Worm (Caenorhabditis elegans) whole organism, L4 larva: ENCODE data around the gene ndus-8.
A peak's percentile ranks its signal among the peaks of the same experiment; 100 is the strongest.

Experiments
- F10B5.3 ChIP-seq: sonication (generic microtip); optimal IDR thresholded peaks from 2 replicates; lab custom pipeline; 2016; ENCODE audit warnings: mild to moderate bottlenecking, missing genetic modification characterization, missing compliant biosample characterization
- F26F4.8 ChIP-seq: fragments of 200-800 bp; sonication (Bioruptor generic); conservative IDR thresholded peaks from 2 replicates; pipeline ENCODE4 v1.3.6; 2022; ENCODE audit warnings: missing genetic modification characterization, missing compliant biosample characterization
- F44E2.7 ChIP-seq: fragments of 200-800 bp; sonication (Bioruptor generic); IDR thresholded peaks from 2 replicates; pipeline ENCODE4 v2.1.2; 2022; ENCODE audit warnings: missing genetic modification characterization, missing compliant biosample characterization
- R02D3.7 ChIP-seq: fragments of 150-350 bp; sonication (generic microtip); optimal IDR thresholded peaks from 3 replicates; lab custom pipeline; 2014; ENCODE audit warnings: missing biosample characterization, missing genetic modification characterization
- T26A8.4 ChIP-seq: fragments of 200-800 bp; sonication (Bioruptor generic); IDR thresholded peaks from 2 replicates; pipeline ENCODE4 v1.3.6; 2022; ENCODE audit warnings: missing genetic modification characterization, missing compliant biosample characterization
- Y105C5A.15 ChIP-seq: fragments of 200-800 bp; sonication (Bioruptor generic); IDR thresholded peaks from 2 replicates; pipeline ENCODE4 v1.3.6; 2022; ENCODE audit warnings: missing genetic modification characterization, missing compliant biosample characterization
- Y48G9A.11 ChIP-seq: fragments of 200-800 bp; sonication (Bioruptor generic); IDR thresholded peaks from 2 replicates; pipeline ENCODE4 v1.3.6; 2022; ENCODE audit warnings: missing genetic modification reagents, missing genetic modification characterization, missing compliant biosample characterization
- aly-2 ChIP-seq: sonication (generic microtip); optimal IDR thresholded peaks from 2 replicates; lab custom pipeline; 2018; ENCODE audit warnings: missing biosample characterization, missing genetic modification characterization
- ama-1 ChIP-seq: fragments of 150-350 bp; optimal IDR thresholded peaks from 2 replicates; lab custom pipeline; 2014; ENCODE audit warnings: inconsistent platforms, mixed read lengths
- ceh-82 ChIP-seq: sonication (generic microtip); optimal IDR thresholded peaks from 2 replicates; lab custom pipeline; 2017; ENCODE audit warnings: missing biosample characterization, missing genetic modification characterization
- cey-2 ChIP-seq: sonication (generic microtip); optimal IDR thresholded peaks from 3 replicates; lab custom pipeline; 2017; ENCODE audit warnings: missing genetic modification characterization, mild to moderate bottlenecking, missing compliant biosample characterization, antibody characterized with exemption, borderline replicate concordance; ENCODE audit not compliant: insufficient read depth
- daf-16 ChIP-seq, 3 experiments: sonication (generic microtip); optimal IDR thresholded peaks; 2 replicates each; lab custom pipeline; 2016 to 2017; ENCODE audit warnings: missing genetic modification characterization in 3 of 3, missing genetic modification reagents in 3 of 3, mild to moderate bottlenecking in 2 of 3, missing compliant biosample characterization in 2 of 3, missing biosample characterization in 1 of 3, moderate library complexity in 1 of 3
- daf-8 ChIP-seq: fragments of 200-800 bp; sonication (Bioruptor generic); IDR thresholded peaks from 2 replicates; pipeline ENCODE4 v1.3.6; 2022; ENCODE audit warnings: missing genetic modification characterization, missing compliant biosample characterization
- dmd-9 ChIP-seq: fragments of 200-800 bp; sonication (Bioruptor generic); IDR thresholded peaks from 2 replicates; pipeline ENCODE4 v1.3.6; 2022; ENCODE audit warnings: missing genetic modification reagents, missing genetic modification characterization, missing compliant biosample characterization
- dpl-1 ChIP-seq: fragments of 150-350 bp; optimal IDR thresholded peaks from 2 replicates; lab custom pipeline; 2014; ENCODE audit warnings: missing biosample characterization, missing genetic modification reagents, missing genetic modification characterization
- dve-1 ChIP-seq: sonication (generic microtip); optimal IDR thresholded peaks from 2 replicates; lab custom pipeline; 2017; ENCODE audit warnings: antibody characterized with exemption, mild to moderate bottlenecking, missing genetic modification characterization, missing compliant biosample characterization; ENCODE audit not compliant: insufficient read depth
- fkh-10 ChIP-seq: fragments of 150-350 bp; optimal IDR thresholded peaks from 2 replicates; lab custom pipeline; 2014; ENCODE audit warnings: missing biosample characterization, missing genetic modification reagents, missing genetic modification characterization
- hif-1 ChIP-seq, 2 experiments: sonication (generic microtip); optimal IDR thresholded peaks; 2 replicates each; lab custom pipeline; 2016 to 2017; ENCODE audit warnings: missing compliant biosample characterization in 2 of 2, missing genetic modification characterization in 2 of 2, missing genetic modification reagents in 2 of 2, missing genotype in 2 of 2, mild to moderate bottlenecking in 1 of 2
- hlh-11 ChIP-seq: fragments of 200-800 bp; sonication (Bioruptor generic); optimal IDR thresholded peaks from 2 replicates; lab custom pipeline; 2018; ENCODE audit warnings: mild to moderate bottlenecking, missing genetic modification characterization, missing compliant biosample characterization
- hlh-30 ChIP-seq: sonication (generic microtip); optimal IDR thresholded peaks from 2 replicates; lab custom pipeline; 2017; ENCODE audit warnings: antibody characterized with exemption, mild to moderate bottlenecking, missing genetic modification characterization, missing compliant biosample characterization; ENCODE audit not compliant: insufficient read depth
- hmg-1.1 ChIP-seq: fragments of 200-800 bp; sonication (Bioruptor generic); IDR thresholded peaks from 2 replicates; pipeline ENCODE4 v1.3.6; 2022; ENCODE audit warnings: missing genetic modification reagents, missing genetic modification characterization, missing compliant biosample characterization
- lin-1 ChIP-seq: fragments of 200-800 bp; sonication (Bioruptor generic); IDR thresholded peaks from 2 replicates; pipeline ENCODE4 v1.3.6; 2022; ENCODE audit warnings: missing genetic modification reagents, missing genetic modification characterization, missing compliant biosample characterization
- lin-29 ChIP-seq: fragments of 200-800 bp; sonication (Bioruptor generic); IDR thresholded peaks from 2 replicates; pipeline ENCODE4 v1.3.6; 2022; ENCODE audit warnings: missing genetic modification reagents, missing genetic modification characterization, missing compliant biosample characterization
- lsy-2 ChIP-seq, 2 experiments: fragments of 150-350 bp in 1 of 2; sonication (generic microtip) in 1 of 2; optimal IDR thresholded peaks; 2 replicates each; lab custom pipeline; 2014 to 2017; ENCODE audit warnings: missing biosample characterization in 2 of 2, missing genetic modification characterization in 2 of 2
- madf-9 ChIP-seq: fragments of 200-800 bp; sonication (Bioruptor generic); conservative IDR thresholded peaks from 2 replicates; pipeline ENCODE4 v1.3.6; 2022; ENCODE audit warnings: missing genetic modification reagents, missing genetic modification characterization, missing compliant biosample characterization
- mdl-1 ChIP-seq, 2 experiments: fragments of 150-350 bp in 1 of 2; sonication (generic microtip) in 1 of 2; optimal IDR thresholded peaks; 2 replicates each; lab custom pipeline; 2014 to 2017; ENCODE audit warnings: missing biosample characterization in 2 of 2, missing genetic modification characterization in 2 of 2
- mdt-29 ChIP-seq: fragments of 200-800 bp; sonication (Bioruptor generic); IDR thresholded peaks from 2 replicates; pipeline ENCODE4 v1.3.6; 2022; ENCODE audit warnings: missing genetic modification reagents, missing genetic modification characterization, missing compliant biosample characterization
- mep-1 ChIP-seq: fragments of 150-350 bp; sonication (generic microtip); optimal IDR thresholded peaks from 3 replicates; lab custom pipeline; 2014; ENCODE audit warnings: missing biosample characterization, missing genetic modification characterization
- mes-2 ChIP-seq: sonication (generic microtip); optimal IDR thresholded peaks from 2 replicates; lab custom pipeline; 2016; ENCODE audit warnings: missing genotype, mild to moderate bottlenecking, missing genetic modification characterization, missing compliant biosample characterization; ENCODE audit not compliant: poor library complexity, severe bottlenecking
- nhr-102 ChIP-seq: sonication (generic microtip); optimal IDR thresholded peaks from 2 replicates; lab custom pipeline; 2016; ENCODE audit warnings: mild to moderate bottlenecking, missing genetic modification characterization, moderate library complexity, missing compliant biosample characterization
- nhr-11 ChIP-seq: fragments of 150-350 bp; optimal IDR thresholded peaks from 2 replicates; lab custom pipeline; 2014; ENCODE audit warnings: missing biosample characterization, missing genetic modification characterization
- nhr-111 ChIP-seq: fragments of 200-800 bp; sonication (Bioruptor generic); optimal IDR thresholded peaks from 2 replicates; lab custom pipeline; 2018; ENCODE audit warnings: mild to moderate bottlenecking, missing genetic modification characterization, missing compliant biosample characterization
- nhr-237 ChIP-seq: sonication (generic microtip); optimal IDR thresholded peaks from 2 replicates; lab custom pipeline; 2017; ENCODE audit warnings: missing biosample characterization, missing genetic modification characterization
- nhr-25 ChIP-seq: sonication (generic microtip); optimal IDR thresholded peaks from 2 replicates; lab custom pipeline; 2017; ENCODE audit warnings: missing genetic modification characterization, mild to moderate bottlenecking, missing compliant biosample characterization, antibody characterized with exemption, moderate library complexity, borderline replicate concordance; ENCODE audit not compliant: insufficient read depth
- nhr-28 ChIP-seq: fragments of 150-350 bp; optimal IDR thresholded peaks from 2 replicates; lab custom pipeline; 2014; ENCODE audit warnings: missing biosample characterization, missing genetic modification characterization
- nhr-41 ChIP-seq: fragments of 200-800 bp; sonication (Bioruptor generic); IDR thresholded peaks from 2 replicates; pipeline ENCODE4 v1.3.6; 2022; ENCODE audit warnings: missing genetic modification reagents, missing genetic modification characterization, missing compliant biosample characterization
- nhr-42 ChIP-seq: fragments of 200-800 bp; sonication (Bioruptor generic); IDR thresholded peaks from 2 replicates; pipeline ENCODE4 v1.3.6; 2022; ENCODE audit warnings: missing genetic modification characterization, missing compliant biosample characterization
- nhr-48 ChIP-seq: sonication (generic microtip); optimal IDR thresholded peaks from 2 replicates; lab custom pipeline; 2016; ENCODE audit warnings: mild to moderate bottlenecking, missing genetic modification characterization, missing compliant biosample characterization
- nhr-76 ChIP-seq: fragments of 150-350 bp; optimal IDR thresholded peaks from 2 replicates; lab custom pipeline; 2014; ENCODE audit warnings: missing biosample characterization, missing genetic modification characterization
- php-3 ChIP-seq: fragments of 200-800 bp; sonication (Bioruptor generic); IDR thresholded peaks from 2 replicates; pipeline ENCODE4 v1.3.6; 2022; ENCODE audit warnings: missing genetic modification reagents, missing genetic modification characterization, missing compliant biosample characterization
- pqm-1 ChIP-seq: sonication (generic microtip); optimal IDR thresholded peaks from 2 replicates; lab custom pipeline; 2017; ENCODE audit warnings: missing biosample characterization, missing genetic modification characterization
- set-16 ChIP-seq: fragments of 200-800 bp; sonication (Bioruptor generic); IDR thresholded peaks from 2 replicates; pipeline ENCODE4 v1.3.6; 2022; ENCODE audit warnings: missing genetic modification reagents, missing genetic modification characterization, missing compliant biosample characterization
- skn-1 ChIP-seq: fragments of 150-350 bp; optimal IDR thresholded peaks from 2 replicates; lab custom pipeline; 2014; ENCODE audit warnings: missing biosample characterization, missing genetic modification characterization
- snpc-1.2 ChIP-seq: fragments of 200-800 bp; sonication (Bioruptor generic); IDR thresholded peaks from 2 replicates; pipeline ENCODE4 v1.3.6; 2022; ENCODE audit warnings: missing genetic modification reagents, missing genetic modification characterization, missing compliant biosample characterization
- spr-3 ChIP-seq: fragments of 200-800 bp; sonication (Bioruptor generic); optimal IDR thresholded peaks from 2 replicates; lab custom pipeline; 2018; ENCODE audit warnings: mild to moderate bottlenecking, missing genetic modification characterization, missing compliant biosample characterization
- unc-39 ChIP-seq: sonication (generic microtip); optimal IDR thresholded peaks from 2 replicates; lab custom pipeline; 2017; ENCODE audit warnings: missing biosample characterization, missing genetic modification characterization
- unc-62 ChIP-seq, 3 experiments: fragments of 150-350 bp in 1 of 3; sonication (generic microtip); optimal IDR thresholded peaks in 2 of 3; peaks in 1 of 3; 1 replicate in 1 of 3; 2 replicates in 2 of 3; lab custom pipeline; 2014 to 2017; ENCODE audit warnings: missing biosample characterization in 3 of 3, missing genetic modification characterization in 3 of 3, missing genetic modification reagents in 3 of 3, missing genotype in 1 of 3
- zag-1 ChIP-seq: fragments of 150-350 bp; optimal IDR thresholded peaks from 2 replicates; lab custom pipeline; 2014; ENCODE audit warnings: missing biosample characterization, missing genetic modification characterization
- zip-11 ChIP-seq: fragments of 200-800 bp; sonication (Bioruptor generic); IDR thresholded peaks from 2 replicates; pipeline ENCODE4 v1.3.6; 2022; ENCODE audit warnings: missing genetic modification characterization, missing compliant biosample characterization

Gene ndus-8

ce11 chrIII:7278491-7278890, 44.5 kb upstream of the ndus-8 start (continued):
- peak; percentile 37 for TF ChIP-seq nhr-28
- TF ChIP-seq hlh-11 (tag; lab: Kevin White, UChicago): peak; percentile 61
- no peak for TF ChIP-seq mdt-29 (GFP tag; lab: Robert Waterston, UW)
- TF ChIP-seq unc-62 (GFP tag; optimal IDR thresholded peaks at IDR 0.05 in 1 of 2; lab: Kevin White, UChicago): no peak
- no peak for TF ChIP-seq unc-62 (tag; optimal IDR thresholded peaks at IDR 0.05; lab: Kevin White, UChicago)
- no peak for TF ChIP-seq unc-39 (tag; lab: Kevin White, UChicago)
- TF ChIP-seq hmg-1.1 (GFP tag; lab: Robert Waterston, UW): peak; percentile 75
- peak; percentile 96 for TF ChIP-seq dve-1 (tag; lab: Kevin White, UChicago)
- no peak for TF ChIP-seq nhr-25
- no peak for TF ChIP-seq cey-2 (tag; lab: Kevin White, UChicago)
- peak; percentile 83 for TF ChIP-seq nhr-102 (tag; lab: Kevin White, UChicago)
- no peak for TF ChIP-seq nhr-111 (GFP tag; lab: Kevin White, UChicago)
- TF ChIP-seq nhr-48 (tag; lab: Kevin White, UChicago): peak; percentile 59
- no peak for TF ChIP-seq zag-1 (tag; lab: Kevin White, UChicago)
- 0 out of 2 replicates have a peak, but pooled peaks have one; percentile 30 for TF ChIP-seq snpc-1.2 (GFP tag; lab: Robert Waterston, UW)
- peak; percentile 73 for TF ChIP-seq madf-9
- TF ChIP-seq spr-3 (GFP tag; lab: Kevin White, UChicago): peak; percentile 28
- TF ChIP-seq mep-1: peak; percentile 83
- TF ChIP-seq daf-8 (GFP tag; lab: Robert Waterston, UW): no peak
- no peak for TF ChIP-seq set-16 (GFP tag; lab: Robert Waterston, UW)
- TF ChIP-seq zip-11 (GFP tag; lab: Robert Waterston, UW): no peak
- TF ChIP-seq F44E2.7: no peak
- TF ChIP-seq php-3: peak; percentile 70
- TF ChIP-seq ama-1 (lab: Kevin White, UChicago): no peak
- no peak for TF ChIP-seq nhr-76
- 0 out of 2 replicates have a peak, but pooled peaks have one; percentile 42 for TF ChIP-seq F26F4.8 (GFP tag; lab: Robert Waterston, UW)
- peak; percentile 60 for TF ChIP-seq hlh-30
- peak; percentile 26 for TF ChIP-seq pqm-1 (tag; lab: Kevin White, UChicago)
- TF ChIP-seq T26A8.4: peak; percentile 87
- TF ChIP-seq Y48G9A.11: no peak
- TF ChIP-seq nhr-42 (GFP tag; lab: Robert Waterston, UW): peak; percentile 81
- TF ChIP-seq ceh-82 (tag; lab: Kevin White, UChicago): no peak
- TF ChIP-seq fkh-10 (GFP tag; lab: Kevin White, UChicago): peak; percentile 6
- no peak for TF ChIP-seq aly-2 (tag; lab: Kevin White, UChicago)
- no peak for TF ChIP-seq nhr-237 (tag; lab: Kevin White, UChicago)
- TF ChIP-seq mdl-1 (tag; optimal IDR thresholded peaks at IDR 0.05; lab: Kevin White, UChicago): peak in 1 of 2 experiments; percentile 25
- peak; percentile 59 for TF ChIP-seq mes-2 (tag; lab: Kevin White, UChicago)
- TF ChIP-seq skn-1 (tag; lab: Kevin White, UChicago): no peak
- peak; percentile 76 for TF ChIP-seq dpl-1 (GFP tag; lab: Kevin White, UChicago)
- no peak for TF ChIP-seq R02D3.7 (tag; lab: Kevin White, UChicago)
- TF ChIP-seq Y105C5A.15 (GFP tag; lab: Robert Waterston, UW): no peak
- peak in 1 of 2 experiments; percentile 89 for TF ChIP-seq lsy-2 (tag; optimal IDR thresholded peaks at IDR 0.05; lab: Kevin White, UChicago)
- TF ChIP-seq dmd-9: peak; percentile 67; the same call in 1 of the 2 replicates
- TF ChIP-seq nhr-41 (GFP tag; lab: Robert Waterston, UW): peak; percentile 56; the same call in 1 of the 2 replicates
- no peak for TF ChIP-seq F10B5.3
- peak; percentile 1 to 86 for TF ChIP-seq daf-16 (GFP tag; optimal IDR thresholded peaks at IDR 0.05; lab: Kevin White, UChicago)
- peak; percentile 85 for TF ChIP-seq daf-16 (tag; optimal IDR thresholded peaks at IDR 0.05; lab: Kevin White, UChicago)
- TF ChIP-seq lin-29 (GFP tag; lab: Robert Waterston, UW): no peak
- TF ChIP-seq hif-1 (tag; optimal IDR thresholded peaks at IDR 0.05; lab: Kevin White, UChicago): peak in 1 of 2 experiments; percentile 61
- TF ChIP-seq lin-1 (GFP tag; lab: Robert Waterston, UW): peak; percentile 84
- peak; percentile 72 for TF ChIP-seq nhr-11 (tag; lab: Kevin White, UChicago)
